Worm (Caenorhabditis elegans) whole organism, late embryonic: ENCODE measurements around the gene Y17G7B.3.

Experiments
- K02D7.2 ChIP-seq: sonication (generic microtip); optimal IDR thresholded peaks from 2 replicates; lab custom pipeline; 2017; ENCODE audit warnings: mild to moderate bottlenecking, missing genetic modification characterization, missing compliant biosample characterization
- T23F11.4 ChIP-seq: fragments of 200-800 bp; sonication (Bioruptor generic); optimal IDR thresholded peaks from 2 replicates; lab custom pipeline; 2018; ENCODE audit warnings: mild to moderate bottlenecking, missing genetic modification characterization, missing compliant biosample characterization
- Y22D7AL.16 ChIP-seq: sonication (generic microtip); optimal IDR thresholded peaks from 2 replicates; lab custom pipeline; 2016; ENCODE audit warnings: missing genetic modification characterization, missing compliant biosample characterization
- ahr-1 ChIP-seq: sonication (generic microtip); optimal IDR thresholded peaks from 2 replicates; lab custom pipeline; 2016; ENCODE audit warnings: missing genetic modification characterization, missing compliant biosample characterization
- ama-1 ChIP-seq: fragments of 150-350 bp; optimal IDR thresholded peaks from 2 replicates; lab custom pipeline; 2014
- ceh-24 ChIP-seq: sonication (generic microtip); optimal IDR thresholded peaks from 2 replicates; lab custom pipeline; 2016; ENCODE audit warnings: mild to moderate bottlenecking, missing genetic modification characterization, missing compliant biosample characterization
- ceh-30 ChIP-seq: fragments of 150-350 bp; optimal IDR thresholded peaks from 2 replicates; lab custom pipeline; 2014; ENCODE audit warnings: missing biosample characterization, missing genetic modification characterization
- ceh-48 ChIP-seq: sonication (generic microtip); optimal IDR thresholded peaks from 2 replicates; lab custom pipeline; 2016; ENCODE audit warnings: missing genetic modification characterization, inconsistent platforms, missing compliant biosample characterization
- ceh-6 ChIP-seq: fragments of 200-800 bp; sonication (Bioruptor generic); optimal IDR thresholded peaks from 2 replicates; lab custom pipeline; 2018; ENCODE audit warnings: mild to moderate bottlenecking, missing genetic modification characterization, missing compliant biosample characterization
- che-1 ChIP-seq: sonication (generic microtip); optimal IDR thresholded peaks from 2 replicates; lab custom pipeline; 2016; ENCODE audit warnings: mild to moderate bottlenecking, missing genetic modification characterization, missing compliant biosample characterization
- elt-2 ChIP-seq: sonication (generic microtip); optimal IDR thresholded peaks from 2 replicates; lab custom pipeline; 2016; ENCODE audit warnings: missing genetic modification reagents, missing genetic modification characterization, missing compliant biosample characterization
- elt-4 ChIP-seq: sonication (generic microtip); optimal IDR thresholded peaks from 2 replicates; lab custom pipeline; 2016; ENCODE audit warnings: missing genetic modification characterization, missing compliant biosample characterization
- ets-4 ChIP-seq: sonication (generic microtip); optimal IDR thresholded peaks from 2 replicates; lab custom pipeline; 2016; ENCODE audit warnings: missing genetic modification characterization, missing compliant biosample characterization
- gmeb-2 ChIP-seq: sonication (generic microtip); optimal IDR thresholded peaks from 2 replicates; lab custom pipeline; 2016; ENCODE audit warnings: missing genetic modification characterization, inconsistent platforms, missing compliant biosample characterization
- hlh-30 ChIP-seq: sonication (generic microtip); optimal IDR thresholded peaks from 2 replicates; lab custom pipeline; 2017; ENCODE audit warnings: antibody characterized with exemption, missing genetic modification characterization, missing compliant biosample characterization; ENCODE audit not compliant: insufficient read depth
- hlh-6 ChIP-seq: sonication (generic microtip); optimal IDR thresholded peaks from 2 replicates; lab custom pipeline; 2016; ENCODE audit warnings: missing genotype, missing genetic modification characterization, missing compliant biosample characterization
- lim-6 ChIP-seq: sonication (generic microtip); optimal IDR thresholded peaks from 2 replicates; lab custom pipeline; 2016; ENCODE audit warnings: missing genetic modification characterization, missing compliant biosample characterization
- madf-2 ChIP-seq: sonication (generic microtip); optimal IDR thresholded peaks from 2 replicates; lab custom pipeline; 2017; ENCODE audit warnings: missing genetic modification characterization, missing compliant biosample characterization
- mec-3 ChIP-seq: sonication (generic microtip); optimal IDR thresholded peaks from 2 replicates; lab custom pipeline; 2016; ENCODE audit warnings: borderline replicate concordance, missing genetic modification characterization, missing compliant biosample characterization
- nfya-1 ChIP-seq: sonication (generic microtip); optimal IDR thresholded peaks from 2 replicates; lab custom pipeline; 2017; ENCODE audit warnings: missing genetic modification characterization, mild to moderate bottlenecking, missing compliant biosample characterization, antibody characterized with exemption, moderate library complexity
- pag-3 ChIP-seq: sonication (generic microtip); optimal IDR thresholded peaks from 2 replicates; lab custom pipeline; 2016; ENCODE audit warnings: missing compliant biosample characterization, missing genetic modification characterization, borderline replicate concordance
- pros-1 ChIP-seq: fragments of 150-350 bp; optimal IDR thresholded peaks from 2 replicates; lab custom pipeline; 2014; ENCODE audit warnings: missing biosample characterization, missing genetic modification reagents, missing genetic modification characterization
- sox-2 ChIP-seq: fragments of 200-800 bp; sonication (Bioruptor generic); IDR thresholded peaks from 2 replicates; pipeline ENCODE4 v1.3.6; 2022; ENCODE audit warnings: missing genetic modification reagents, missing genetic modification characterization, missing compliant biosample characterization
- sox-4 ChIP-seq: sonication (generic microtip); optimal IDR thresholded peaks from 2 replicates; lab custom pipeline; 2017; ENCODE audit warnings: mild to moderate bottlenecking, missing genetic modification characterization, inconsistent platforms, missing compliant biosample characterization
- tbx-7 ChIP-seq: sonication (generic microtip); optimal IDR thresholded peaks from 2 replicates; lab custom pipeline; 2016; ENCODE audit warnings: missing genotype, missing genetic modification characterization, missing compliant biosample characterization

Y17G7B.3 gene

ce11 chrII:12006575-12007098 lies 17.8 kb downstream of the Y17G7B.3 start, which contains the start of gene mcm-2:
mcm-2 (minus strand) TSS chrII:12006625.
- TF ChIP-seq nfya-1 (tag; lab: Kevin White, UChicago), result peak; percentile 17
- TF ChIP-seq ceh-6, result no peak
- no peak for TF ChIP-seq Y22D7AL.16
- TF ChIP-seq lim-6, result no peak
- no peak for TF ChIP-seq elt-4 (tag; lab: Kevin White, UChicago)
- TF ChIP-seq che-1 (tag; lab: Kevin White, UChicago), result no peak
- peak; percentile 10 for TF ChIP-seq elt-2 (tag; lab: Kevin White, UChicago)
- TF ChIP-seq hlh-6, result no peak

ce11 chrII:12008772-12009171 lies 19.9 kb downstream of the Y17G7B.3 start, which contains the start of gene glb-29:
glb-29 (plus strand) TSS chrII:12009072.
- TF ChIP-seq ahr-1 (tag; lab: Kevin White, UChicago) (no peak), sox-2 (GFP tag; lab: Robert Waterston, UW) (no peak), mec-3 (tag; lab: Kevin White, UChicago) (no peak)

ce11 chrII:12023315-12023878 lies 34.6 kb downstream of the Y17G7B.3 start, which contains the start of gene Y17G7B.12:
Y17G7B.12 (plus strand) TSS chrII:12023861.
- TF ChIP-seq nfya-1 (tag; lab: Kevin White, UChicago), result no peak
- peak; percentile 28 for TF ChIP-seq hlh-30 (tag; lab: Kevin White, UChicago)

- TF ChIP-seq ahr-1 (tag; lab: Kevin White, UChicago) (no peak), gmeb-2 (tag; lab: Kevin White, UChicago) (no peak), ama-1 (lab: Kevin White, UChicago) (no peak), ceh-24 (no peak), K02D7.2 (tag; lab: Kevin White, UChicago) (no peak), nfya-1 (tag; lab: Kevin White, UChicago) (no peak)
These were observed 38.9 kb downstream of the Y17G7B.3 start, which contains the start of gene Y17G7B.8 for ce11 chrII:12027697-12028245. Y17G7B.8 (minus strand) TSS chrII:12027747.

- TF ChIP-seq T23F11.4 (GFP tag; lab: Kevin White, UChicago), result no peak
- no peak for TF ChIP-seq ets-4 (tag; lab: Kevin White, UChicago)
- no peak for TF ChIP-seq sox-4 (tag; lab: Kevin White, UChicago)
- no peak for TF ChIP-seq pros-1 (tag; lab: Kevin White, UChicago)
These were observed 39.9 kb downstream of the Y17G7B.3 start for ce11 chrII:12028707-12029106.

- TF ChIP-seq ets-4 (tag; lab: Kevin White, UChicago) (no peak), pros-1 (tag; lab: Kevin White, UChicago) (no peak), ceh-6 (no peak)
- TF ChIP-seq, all 69 proteins: peak for 0
These were observed 47.3 kb downstream of the Y17G7B.3 start for ce11 chrII:12036075-12036474.

- TF ChIP-seq ama-1 (lab: Kevin White, UChicago), result no peak
- no peak for TF ChIP-seq tbx-7
- TF ChIP-seq nfya-1 (tag; lab: Kevin White, UChicago), result no peak
- TF ChIP-seq ceh-48, result peak; percentile 37
- TF ChIP-seq ceh-30, result no peak
These were observed 47.7 kb downstream of the Y17G7B.3 start, which contains the start of gene cyn-16 for ce11 chrII:12036516-12036915. cyn-16 (minus strand) TSS chrII:12036742.

- no peak for TF ChIP-seq madf-2 (tag; lab: Kevin White, UChicago)
- no peak for TF ChIP-seq pag-3 (tag; lab: Kevin White, UChicago)
- no peak for TF ChIP-seq nfya-1 (tag; lab: Kevin White, UChicago)
These were observed 50.2 kb downstream of the Y17G7B.3 start, which contains the start of gene tpi-1 for ce11 chrII:12039039-12039438. tpi-1 (minus strand) TSS chrII:12039139.
